Worm (Caenorhabditis elegans): ENCODE data around the gene fipr-5.
A peak's percentile ranks its signal among the peaks of the same experiment; 100 is the strongest.

fipr-5 gene

ce11 chrV:10252682-10253081, 31.5 kb upstream of the fipr-5 start:
- TF ChIP-seq ceh-16 (tag; optimal IDR thresholded peaks at IDR 0.05) = no peak
- TF ChIP-seq ama-1 (optimal IDR thresholded peaks at IDR 0.05) = peak; percentile 53

- TF ChIP-seq fkh-2 (tag; optimal IDR thresholded peaks at IDR 0.05) = no peak
- TF ChIP-seq nhr-23 (tag; optimal IDR thresholded peaks at IDR 0.05) = no peak
These were observed 28.3 kb upstream of the fipr-5 start for ce11 chrV:10249515-10249914.

ce11 chrV:10248255-10248979, 27.2 kb upstream of the fipr-5 start, which contains the start of gene akt-1:
Gene akt-1 (plus strand): TSS chrV:10248905.
- TF ChIP-seq hmg-11 (tag; optimal IDR thresholded peaks at IDR 0.05) (peak; percentile 4), unc-62 (GFP tag; optimal IDR thresholded peaks at IDR 0.05) (no peak), ztf-11 (tag; optimal IDR thresholded peaks at IDR 0.05) (no peak), elt-2 (tag; optimal IDR thresholded peaks at IDR 0.05) (peak; percentile 17), fkh-10 (GFP tag; optimal IDR thresholded peaks at IDR 0.05) (no peak), fos-1 (tag; optimal IDR thresholded peaks at IDR 0.05) (no peak), pqm-1 (tag; optimal IDR thresholded peaks at IDR 0.05) (peak; percentile 77), ztf-4 (tag; optimal IDR thresholded peaks at IDR 0.05) (no peak), nhr-77 (tag; optimal IDR thresholded peaks at IDR 0.05) (no peak), mdl-1 (tag; optimal IDR thresholded peaks at IDR 0.05) (no peak), R02D3.7 (tag; optimal IDR thresholded peaks at IDR 0.05) (no peak), pha-4 (tag; optimal IDR thresholded peaks at IDR 0.05) (peak; percentile 1), ceh-16 (tag; optimal IDR thresholded peaks at IDR 0.05) (no peak), ceh-9 (tag; optimal IDR thresholded peaks at IDR 0.05) (no peak), unc-39 (tag; optimal IDR thresholded peaks at IDR 0.05) (no peak), elt-3 (tag; optimal IDR thresholded peaks at IDR 0.05) (no peak), nhr-76 (tag; optimal IDR thresholded peaks at IDR 0.05) (no peak), ceh-28 (tag; optimal IDR thresholded peaks at IDR 0.05) (no peak)

- no peak for TF ChIP-seq nhr-237 (tag; optimal IDR thresholded peaks at IDR 0.05)
- TF ChIP-seq nfya-1 (tag; optimal IDR thresholded peaks at IDR 0.05; ENCODE audit: insufficient read depth) = no peak
- TF ChIP-seq egl-27 (tag; optimal IDR thresholded peaks at IDR 0.05) = no peak
- peak; percentile 75 for TF ChIP-seq ama-1 (optimal IDR thresholded peaks at IDR 0.05)
- TF ChIP-seq nhr-76 (tag; optimal IDR thresholded peaks at IDR 0.05) = no peak
These were observed 26.5 kb upstream of the fipr-5 start for ce11 chrV:10247673-10248239.

ce11 chrV:10246967-10247366, 25.8 kb upstream of the fipr-5 start:
- TF ChIP-seq nfya-1 (tag; optimal IDR thresholded peaks at IDR 0.05; ENCODE audit: insufficient read depth) = peak; percentile 41
- peak; percentile 38 for TF ChIP-seq hmg-11 (tag; optimal IDR thresholded peaks at IDR 0.05)
- no peak for TF ChIP-seq nhr-237 (tag; optimal IDR thresholded peaks at IDR 0.05)
- TF ChIP-seq lin-39 (tag; optimal IDR thresholded peaks at IDR 0.05) = peak; percentile 13
- TF ChIP-seq elt-2 (tag; optimal IDR thresholded peaks at IDR 0.05) = peak; percentile 19
- no peak for TF ChIP-seq nhr-25 (tag; optimal IDR thresholded peaks at IDR 0.05)
- TF ChIP-seq pha-4 (tag; optimal IDR thresholded peaks at IDR 0.05) = peak; percentile 67
- peak; percentile 10 for TF ChIP-seq snpc-4 (tag; optimal IDR thresholded peaks at IDR 0.05)

ce11 chrV:10246443-10246885, 25.2 kb upstream of the fipr-5 start:
- TF ChIP-seq pha-4 (tag; optimal IDR thresholded peaks at IDR 0.05) (peak; percentile 79), zag-1 (tag; optimal IDR thresholded peaks at IDR 0.05) (no peak), mdl-1 (tag; optimal IDR thresholded peaks at IDR 0.05) (peak; percentile 89), lin-15B (tag; optimal IDR thresholded peaks at IDR 0.05) (peak; percentile 34), elt-1 (tag; optimal IDR thresholded peaks at IDR 0.05) (no peak), aly-2 (tag; optimal IDR thresholded peaks at IDR 0.05) (no peak), lin-39 (tag; optimal IDR thresholded peaks at IDR 0.05) (peak; percentile 94), egl-5 (tag; optimal IDR thresholded peaks at IDR 0.05) (peak; percentile 62), nfya-1 (tag; optimal IDR thresholded peaks at IDR 0.05; ENCODE audit: insufficient read depth) (peak; percentile 66), snpc-4 (tag; optimal IDR thresholded peaks at IDR 0.05) (peak; percentile 18), fkh-10 (GFP tag; optimal IDR thresholded peaks at IDR 0.05) (peak; percentile 57)

Data from whole organism, L3 larva.